Fruit fly (Drosophila melanogaster): ENCODE results near the gene Cyp9f3.

Cyp9f3 gene

dm6 chr3R:12359837-12360236 is 38.9 kb downstream of the Cyp9f3 start, which contains the start of gene CG4115 (continued):
- TF ChIP-seq fru (optimal IDR thresholded peaks at IDR 0.05): no peak
- TF ChIP-seq CG10267 (tag; optimal IDR thresholded peaks at IDR 0.05): no peak
- TF ChIP-seq Blimp-1 (GFP tag; optimal IDR thresholded peaks at IDR 0.05): peak; percentile 93
- TF ChIP-seq Trl (optimal IDR thresholded peaks at IDR 0.05): peak; percentile 7 to 32
- TF ChIP-seq Trl (GFP tag; optimal IDR thresholded peaks at IDR 0.05): no peak
- TF ChIP-seq az2 (GFP tag; optimal IDR thresholded peaks at IDR 0.05): no peak
- peak; percentile 16; the same call in 1 of the 2 replicates for TF ChIP-seq Rfx (GFP tag; IDR thresholded peaks at IDR 0.05)
- TF ChIP-seq CG17361 (GFP tag; IDR thresholded peaks at IDR 0.05): no peak
- 0 out of 3 replicates have a peak, but pooled peaks have one; percentile 49 for TF ChIP-seq ci (GFP tag; IDR thresholded peaks at IDR 0.05)
- TF ChIP-seq sd (tag; optimal IDR thresholded peaks at IDR 0.05): peak; percentile 80
- no peak for TF ChIP-seq CG6813 (GFP tag; optimal IDR thresholded peaks at IDR 0.05)
- TF ChIP-seq da (GFP tag; optimal IDR thresholded peaks at IDR 0.05): no peak
- no peak for TF ChIP-seq Sry-β (GFP tag; optimal IDR thresholded peaks at IDR 0.05)
- TF ChIP-seq CG13123 (GFP tag; optimal IDR thresholded peaks at IDR 0.05): no peak
- TF ChIP-seq kni (GFP tag; optimal IDR thresholded peaks at IDR 0.05): peak; percentile 23
- TF ChIP-seq CG15514 (GFP tag; optimal IDR thresholded peaks at IDR 0.05): no peak
- no peak for TF ChIP-seq CG4424 (GFP tag; optimal IDR thresholded peaks at IDR 0.05)
- TF ChIP-seq CG14860 (GFP tag; IDR thresholded peaks at IDR 0.05; ENCODE audit: partially characterized antibody): no peak
- no peak for TF ChIP-seq ranshi (GFP tag; IDR thresholded peaks at IDR 0.05)
- no peak for TF ChIP-seq bbx (GFP tag; IDR thresholded peaks at IDR 0.05; ENCODE audit: partially characterized antibody)
- TF ChIP-seq CG12391 (tag; optimal IDR thresholded peaks at IDR 0.05): no peak
- no peak for TF ChIP-seq CG12744 (GFP tag; optimal IDR thresholded peaks at IDR 0.05)
- TF ChIP-seq CG1529 (GFP tag; optimal IDR thresholded peaks at IDR 0.05): no peak
- no peak for TF ChIP-seq CG31365 (tag; optimal IDR thresholded peaks at IDR 0.05)
- TF ChIP-seq CG17385 (GFP tag; optimal IDR thresholded peaks at IDR 0.05): no peak
- TF ChIP-seq CG9932 (GFP tag; IDR thresholded peaks at IDR 0.05): no peak
- TF ChIP-seq CG18011 (GFP tag; optimal IDR thresholded peaks at IDR 0.05): no peak
- no peak for TF ChIP-seq CG11398 (GFP tag; optimal IDR thresholded peaks at IDR 0.05)
- no peak for TF ChIP-seq CG1024 (GFP tag; IDR thresholded peaks at IDR 0.05)
- peak; percentile 29; the same call in 1 of the 2 replicates for TF ChIP-seq ham (GFP tag; IDR thresholded peaks at IDR 0.05)
- TF ChIP-seq HLHmδ (GFP tag; optimal IDR thresholded peaks at IDR 0.05): no peak
- TF ChIP-seq Med (GFP tag): peak; percentile 66
- TF ChIP-seq Hmr (GFP tag; optimal IDR thresholded peaks at IDR 0.05): no peak
- no peak for TF ChIP-seq Dip3 (GFP tag; optimal IDR thresholded peaks at IDR 0.05)
- TF ChIP-seq HmgD (GFP tag; optimal IDR thresholded peaks at IDR 0.05): no peak
- no peak for TF ChIP-seq CG6854 (GFP tag; optimal IDR thresholded peaks at IDR 0.05)
- no peak for TF ChIP-seq CG7839 (tag; optimal IDR thresholded peaks at IDR 0.05)
- TF ChIP-seq danr (GFP tag; IDR thresholded peaks at IDR 0.05): no peak
- TF ChIP-seq CG1603 (tag; optimal IDR thresholded peaks at IDR 0.05): no peak
- no peak for TF ChIP-seq cas (GFP tag; IDR thresholded peaks at IDR 0.05)
- TF ChIP-seq dmrt99B (tag; optimal IDR thresholded peaks at IDR 0.05): no peak
- TF ChIP-seq maf-S (GFP tag; optimal IDR thresholded peaks at IDR 0.05): no peak
- no peak for TF ChIP-seq CG17359 (tag; optimal IDR thresholded peaks at IDR 0.05)
- no peak for TF ChIP-seq prd (optimal IDR thresholded peaks at IDR 0.05)
- no peak for TF ChIP-seq prd (GFP tag; IDR thresholded peaks at IDR 0.05)
- no peak for TF ChIP-seq sc (optimal IDR thresholded peaks at IDR 0.05)
- no peak for TF ChIP-seq sc (GFP tag; optimal IDR thresholded peaks at IDR 0.05)
- TF ChIP-seq al (GFP tag; IDR thresholded peaks at IDR 0.05): no peak
- no peak for TF ChIP-seq CG2129 (GFP tag; IDR thresholded peaks at IDR 0.05; ENCODE audit: partially characterized antibody)
- no peak for TF ChIP-seq CG3995 (GFP tag; optimal IDR thresholded peaks at IDR 0.05)
- TF ChIP-seq CG11456 (GFP tag; IDR thresholded peaks at IDR 0.05): no peak
- peak; percentile 67 for TF ChIP-seq onecut (GFP tag; IDR thresholded peaks at IDR 0.05)
- TF ChIP-seq CG11695 (GFP tag; IDR thresholded peaks at IDR 0.05): no peak

Measured in whole organism, embryonic.